Fruit fly (Drosophila melanogaster): ENCODE measurements around the gene Pcd.

Pcd gene

DNA sequence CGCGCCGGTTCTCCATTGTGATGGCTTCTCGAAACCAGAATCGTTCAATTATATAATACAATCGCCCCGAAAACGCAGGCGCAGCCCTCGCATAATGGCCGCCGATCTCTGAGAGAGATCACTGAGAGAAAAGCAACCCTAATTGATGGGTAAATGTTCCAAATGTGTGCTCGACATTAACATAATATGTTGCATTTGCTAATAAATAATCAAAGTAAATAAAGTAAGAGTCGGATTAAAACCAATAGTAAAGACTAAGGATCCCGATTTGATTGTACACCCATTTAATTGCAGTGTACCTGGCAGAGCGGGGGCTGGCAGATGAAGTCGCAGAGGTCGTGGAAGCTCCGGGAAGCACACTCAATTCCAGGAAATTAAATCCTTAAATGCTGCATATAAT is 18.4 kb upstream of the Pcd start:
- TF ChIP-seq pan (optimal IDR thresholded peaks at IDR 0.05) (no peak), Mio (GFP tag; optimal IDR thresholded peaks at IDR 0.05) (no peak), Rel (GFP tag; optimal IDR thresholded peaks at IDR 0.05) (no peak), Rel (tag; optimal IDR thresholded peaks at IDR 0.05) (no peak), Hr78 (GFP tag; optimal IDR thresholded peaks at IDR 0.05) (no peak), sage (GFP tag; optimal IDR thresholded peaks at IDR 0.05) (no peak), jim (GFP tag; optimal IDR thresholded peaks at IDR 0.05) (no peak), foxo (GFP tag; optimal IDR thresholded peaks at IDR 0.05) (peak in 1 of 2 experiments; percentile 50), dl (GFP tag; optimal IDR thresholded peaks at IDR 0.05; ENCODE audit: insufficient read depth in 1 of 2, partially characterized antibody in 2 of 2) (no peak), psq (GFP tag; optimal IDR thresholded peaks at IDR 0.05) (no peak), Jra (GFP tag; optimal IDR thresholded peaks at IDR 0.05) (no peak), Hr83 (GFP tag; optimal IDR thresholded peaks at IDR 0.05; ENCODE audit: poor library complexity, severe bottlenecking) (no peak), brk (GFP tag; optimal IDR thresholded peaks at IDR 0.05) (no peak), Dfd (GFP tag; optimal IDR thresholded peaks at IDR 0.05) (no peak), usp (GFP tag; optimal IDR thresholded peaks at IDR 0.05) (no peak), br (GFP tag; optimal IDR thresholded peaks at IDR 0.05) (peak; percentile 30), OdsH (GFP tag; optimal IDR thresholded peaks at IDR 0.05) (no peak), fru (GFP tag; optimal IDR thresholded peaks at IDR 0.05) (peak; percentile 47), Sp1 (GFP tag; optimal IDR thresholded peaks at IDR 0.05) (no peak), Dif (GFP tag; optimal IDR thresholded peaks at IDR 0.05; ENCODE audit: partially characterized antibody) (no peak), N (GFP tag; optimal IDR thresholded peaks at IDR 0.05) (no peak), GATAd (GFP tag; optimal IDR thresholded peaks at IDR 0.05) (no peak), woc (GFP tag; optimal IDR thresholded peaks at IDR 0.05) (no peak), CG32264 (GFP tag; optimal IDR thresholded peaks at IDR 0.05) (no peak), CrebA (GFP tag; optimal IDR thresholded peaks at IDR 0.05; ENCODE audit: borderline replicate concordance) (no peak), h (GFP tag; optimal IDR thresholded peaks at IDR 0.05) (peak; percentile 61), sv (GFP tag; optimal IDR thresholded peaks at IDR 0.05) (no peak), Vsx2 (GFP tag; optimal IDR thresholded peaks at IDR 0.05; ENCODE audit: partially characterized antibody) (no peak), HLH106 (tag; optimal IDR thresholded peaks at IDR 0.05) (peak; percentile 45), lola (GFP tag; optimal IDR thresholded peaks at IDR 0.05) (no peak), tai (GFP tag; optimal IDR thresholded peaks at IDR 0.05) (no peak), dmrt93B (GFP tag; optimal IDR thresholded peaks at IDR 0.05) (no peak), Myc (optimal IDR thresholded peaks at IDR 0.05) (no peak), CG9705 (GFP tag; optimal IDR thresholded peaks at IDR 0.05) (no peak), dsf (GFP tag; optimal IDR thresholded peaks at IDR 0.05; ENCODE audit: borderline replicate concordance) (no peak), rgr (GFP tag; optimal IDR thresholded peaks at IDR 0.05) (no peak), Abd-B (GFP tag; optimal IDR thresholded peaks at IDR 0.05) (no peak), ey (GFP tag; optimal IDR thresholded peaks at IDR 0.05) (peak; percentile 34), Hnf4 (GFP tag; optimal IDR thresholded peaks at IDR 0.05) (no peak)

DNA sequence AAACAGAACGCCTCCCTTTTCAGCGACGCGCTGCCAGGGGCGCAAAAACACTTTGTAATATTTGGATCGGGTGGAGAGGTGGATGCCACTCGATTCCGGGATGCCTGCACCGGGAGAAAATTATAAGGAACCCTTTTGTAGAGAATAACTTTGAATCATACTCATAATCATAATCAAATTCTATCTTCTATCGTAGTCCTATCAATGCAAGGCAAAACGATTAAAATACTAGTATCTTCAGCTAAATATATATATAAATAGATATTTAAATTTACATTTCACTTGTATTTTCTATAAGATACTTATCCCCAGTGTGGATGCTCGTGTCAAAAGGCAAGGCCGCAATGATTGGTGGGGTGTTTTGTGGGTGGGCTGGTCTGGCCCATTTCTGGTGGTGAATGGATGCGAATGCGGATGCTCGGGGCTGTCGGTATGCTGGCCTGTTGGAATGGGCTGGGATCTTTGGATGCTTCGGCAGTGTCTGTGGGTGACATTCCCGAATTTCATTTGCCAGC is 17.1 kb upstream of the Pcd start:
- TF ChIP-seq CG9705 (GFP tag; optimal IDR thresholded peaks at IDR 0.05) (no peak), OdsH (GFP tag; optimal IDR thresholded peaks at IDR 0.05) (no peak), brk (GFP tag; optimal IDR thresholded peaks at IDR 0.05) (no peak), foxo (GFP tag; optimal IDR thresholded peaks at IDR 0.05) (peak in 1 of 2 experiments; percentile 6)

DNA sequence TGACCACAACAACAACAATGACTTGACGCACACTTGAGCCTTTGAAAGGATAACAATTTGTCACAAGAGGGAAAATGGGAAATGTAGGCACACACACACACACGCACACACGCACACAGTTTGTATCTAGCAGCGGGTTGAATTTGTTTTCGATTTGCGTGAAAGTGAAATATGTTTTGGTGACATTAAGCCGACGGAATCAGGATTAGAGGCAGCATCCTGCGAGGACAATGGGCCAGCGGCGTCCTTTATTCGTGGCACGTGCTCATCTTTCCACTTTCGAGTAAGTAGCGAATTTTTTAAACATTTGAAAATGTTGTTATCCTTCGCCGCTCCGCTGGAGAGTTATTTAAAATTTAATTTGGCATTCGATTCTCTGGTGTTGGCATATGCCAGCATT is 15.7 kb upstream of the Pcd start:
- TF ChIP-seq Hnf4 (GFP tag; optimal IDR thresholded peaks at IDR 0.05) (no peak), CG9705 (GFP tag; optimal IDR thresholded peaks at IDR 0.05) (no peak), br (GFP tag; optimal IDR thresholded peaks at IDR 0.05) (no peak), Mio (GFP tag; optimal IDR thresholded peaks at IDR 0.05) (no peak), rgr (GFP tag; optimal IDR thresholded peaks at IDR 0.05) (no peak), usp (GFP tag; optimal IDR thresholded peaks at IDR 0.05) (no peak), Dif (GFP tag; optimal IDR thresholded peaks at IDR 0.05; ENCODE audit: partially characterized antibody) (no peak), dsf (GFP tag; optimal IDR thresholded peaks at IDR 0.05; ENCODE audit: borderline replicate concordance) (no peak), brk (GFP tag; optimal IDR thresholded peaks at IDR 0.05) (no peak), h (GFP tag; optimal IDR thresholded peaks at IDR 0.05) (no peak), Hr83 (GFP tag; optimal IDR thresholded peaks at IDR 0.05; ENCODE audit: poor library complexity, severe bottlenecking) (no peak)

All from whole organism, wandering third instar larva.